Worm (Caenorhabditis elegans) whole organism, late embryonic: ENCODE results near the gene sro-1.

Experiments
- hlh-6 ChIP-seq: sonication (generic microtip); optimal IDR thresholded peaks from 2 replicates; lab custom pipeline; 2016; ENCODE audit warnings: missing genotype, missing genetic modification characterization, missing compliant biosample characterization
- lin-11 ChIP-seq: fragments of 200-800 bp; sonication (Bioruptor generic); optimal IDR thresholded peaks from 2 replicates; lab custom pipeline; 2018; ENCODE audit warnings: mild to moderate bottlenecking, missing genetic modification characterization, missing compliant biosample characterization
- nhr-11 ChIP-seq: fragments of 150-350 bp; optimal IDR thresholded peaks from 2 replicates; lab custom pipeline; 2014; ENCODE audit warnings: missing biosample characterization, missing genetic modification characterization
- syd-9 ChIP-seq: sonication (generic microtip); optimal IDR thresholded peaks from 2 replicates; lab custom pipeline; 2016; ENCODE audit warnings: mild to moderate bottlenecking, missing genetic modification characterization, moderate library complexity, missing compliant biosample characterization
- tbx-7 ChIP-seq: sonication (generic microtip); optimal IDR thresholded peaks from 2 replicates; lab custom pipeline; 2016; ENCODE audit warnings: missing genotype, missing genetic modification characterization, missing compliant biosample characterization

DNA sequence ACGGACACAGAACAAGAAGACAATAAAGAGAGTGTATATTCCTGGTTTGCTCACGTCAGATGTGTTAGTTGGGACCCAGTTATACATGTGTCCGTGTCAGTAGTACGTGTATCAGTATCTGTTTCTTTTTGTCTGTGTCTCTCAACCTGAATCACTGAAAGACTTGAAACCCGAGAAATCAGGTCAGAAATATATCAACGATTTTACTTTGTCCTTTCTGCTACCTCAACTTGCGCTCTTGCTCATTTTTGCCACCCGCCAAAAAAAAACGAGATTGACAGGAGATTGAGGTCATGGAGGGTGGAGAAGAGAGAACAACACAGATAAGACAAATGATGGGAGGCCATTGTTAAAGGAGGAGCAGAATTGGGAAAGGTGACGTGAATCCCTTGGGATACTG is 45.9 kb downstream of the sro-1 start:
- no peak for TF ChIP-seq lin-11 (tag; lab: Kevin White, UChicago)
- TF ChIP-seq tbx-7 (tag; lab: Kevin White, UChicago): no peak
- no peak for TF ChIP-seq syd-9 (tag; lab: Kevin White, UChicago)
- TF ChIP-seq hlh-6: no peak
- no peak for TF ChIP-seq nhr-11 (tag; lab: Kevin White, UChicago)
